Worm (Caenorhabditis elegans) whole organism, young adult: Measurements from ENCODE around the gene flp-4.

Experiments
- F57C9.4 ChIP-seq: sonication (generic microtip); optimal IDR thresholded peaks from 2 replicates; lab custom pipeline; 2017; ENCODE audit warnings: mild to moderate bottlenecking, missing genetic modification characterization, missing compliant biosample characterization
- ama-1 ChIP-seq, 3 experiments: fragments of 150-350 bp in 1 of 3; sonication (generic microtip) in 2 of 3; optimal IDR thresholded peaks; 2 replicates each; lab custom pipeline; 2014 to 2018; ENCODE audit warnings: missing biosample characterization in 2 of 3, missing genetic modification characterization in 2 of 3, missing genetic modification reagents in 2 of 3
- aptf-2 ChIP-seq: fragments of 200-800 bp; sonication (Bioruptor generic); conservative IDR thresholded peaks from 2 replicates; pipeline ENCODE4 v1.3.6; 2022; ENCODE audit warnings: missing genetic modification reagents, missing genetic modification characterization, missing compliant biosample characterization
- attf-5 ChIP-seq: fragments of 200-800 bp; sonication (Bioruptor generic); optimal IDR thresholded peaks from 2 replicates; lab custom pipeline; 2018; ENCODE audit warnings: mild to moderate bottlenecking, missing genetic modification characterization, missing compliant biosample characterization
- bed-1 ChIP-seq: fragments of 200-800 bp; sonication (Bioruptor generic); IDR thresholded peaks from 2 replicates; pipeline ENCODE4 v1.3.6; 2022; ENCODE audit warnings: missing genetic modification reagents, missing genetic modification characterization, missing compliant biosample characterization
- lin-35 ChIP-seq, 3 experiments: fragments of 150-350 bp in 2 of 3; sonication (generic microtip) in 1 of 3; optimal IDR thresholded peaks; 2 replicates each; lab custom pipeline; 2014 to 2018; ENCODE audit warnings: missing biosample characterization in 3 of 3, missing genetic modification characterization in 3 of 3, missing genetic modification reagents in 3 of 3
- nfyb-1 ChIP-seq: fragments of 200-800 bp; sonication (Bioruptor generic); IDR thresholded peaks from 2 replicates; pipeline ENCODE4 v1.3.6; 2022; ENCODE audit warnings: missing genetic modification reagents, missing genetic modification characterization, missing compliant biosample characterization

DNA sequence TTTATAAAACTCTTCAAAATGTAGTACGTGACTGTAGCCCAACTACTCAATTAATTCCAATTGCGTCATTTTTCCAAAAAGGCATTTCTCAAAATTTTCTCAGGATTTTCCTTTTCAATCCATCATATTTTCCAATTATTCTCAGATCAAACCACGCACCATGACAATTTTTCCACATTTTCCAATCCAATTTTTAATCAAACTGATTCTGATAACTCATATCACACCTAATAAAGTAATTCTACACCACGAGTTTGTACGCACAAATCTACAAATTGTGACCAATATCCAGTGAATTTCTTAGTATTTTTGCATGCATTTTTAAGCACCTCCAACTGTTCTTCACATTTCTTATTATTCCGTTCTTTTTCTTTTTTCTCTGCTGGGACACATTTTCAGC lies 2.8 kb downstream of the flp-4 start:
- TF ChIP-seq nfyb-1 (GFP tag; lab: Robert Waterston, UW) (no peak), lin-35 (GFP tag; optimal IDR thresholded peaks at IDR 0.05; lab: Kevin White, UChicago) (no peak), ama-1 (optimal IDR thresholded peaks at IDR 0.05; lab: Kevin White, UChicago) (no peak), ama-1 (GFP tag; optimal IDR thresholded peaks at IDR 0.05; lab: Kevin White, UChicago) (no peak), attf-5 (no peak), bed-1 (GFP tag; lab: Robert Waterston, UW) (no peak), aptf-2 (GFP tag; lab: Robert Waterston, UW) (no peak), F57C9.4 (tag; lab: Kevin White, UChicago) (no peak)
